Worm (Caenorhabditis elegans): ENCODE measurements around the gene M163.8.

DNA sequence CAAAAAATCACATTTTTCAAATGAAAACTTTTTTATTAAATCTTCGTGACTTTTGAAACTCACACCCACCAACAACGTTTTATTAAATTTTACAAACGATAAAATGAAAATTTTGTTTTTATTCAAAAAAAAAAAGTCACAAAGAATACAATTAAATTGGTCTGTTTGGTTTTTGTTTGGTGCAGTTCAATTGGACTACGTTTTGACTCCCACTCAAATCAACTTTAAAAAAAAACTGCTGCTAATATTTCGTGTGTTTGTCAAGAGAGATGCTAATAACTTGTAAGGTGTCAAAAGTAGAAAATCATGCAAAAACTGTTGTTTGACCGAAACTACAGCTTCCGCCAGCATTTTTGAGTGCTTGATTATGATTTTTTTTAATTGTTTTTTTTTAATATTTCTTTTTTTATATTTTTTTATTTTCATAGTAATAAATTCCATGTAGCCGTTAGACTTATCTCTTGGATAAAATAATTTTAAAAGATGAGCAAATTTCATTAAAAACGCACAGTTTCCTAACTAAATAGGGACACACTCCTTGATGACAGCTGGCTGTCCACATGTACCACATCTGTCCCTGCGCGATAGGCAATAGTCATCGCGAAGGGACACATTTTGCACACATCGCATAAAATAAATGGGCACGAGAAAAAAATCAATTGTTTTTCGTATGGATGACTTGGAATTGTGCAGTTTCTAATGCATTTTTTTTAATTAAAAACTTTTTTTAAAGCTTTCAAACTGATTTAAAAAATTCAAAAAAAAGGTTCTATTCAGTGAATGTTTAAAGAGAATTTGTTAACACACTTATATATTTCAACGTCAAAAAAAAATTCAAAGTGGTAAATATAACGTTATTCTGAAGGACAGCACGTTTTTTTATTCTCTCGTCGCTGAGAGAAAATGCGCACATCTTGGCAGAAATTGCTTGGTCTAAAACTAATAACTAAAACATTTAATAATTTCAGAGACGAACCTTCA lies 40.7 kb downstream of the M163.8 start:
- TF ChIP-seq ztf-11 (tag; optimal IDR thresholded peaks at IDR 0.05): peak; percentile 91
- TF ChIP-seq lin-13 (GFP tag; optimal IDR thresholded peaks at IDR 0.05): peak; percentile 94

Data from whole organism, L4 larva.